Fruit fly (Drosophila melanogaster): ENCODE results near the gene CG3568.

DNA sequence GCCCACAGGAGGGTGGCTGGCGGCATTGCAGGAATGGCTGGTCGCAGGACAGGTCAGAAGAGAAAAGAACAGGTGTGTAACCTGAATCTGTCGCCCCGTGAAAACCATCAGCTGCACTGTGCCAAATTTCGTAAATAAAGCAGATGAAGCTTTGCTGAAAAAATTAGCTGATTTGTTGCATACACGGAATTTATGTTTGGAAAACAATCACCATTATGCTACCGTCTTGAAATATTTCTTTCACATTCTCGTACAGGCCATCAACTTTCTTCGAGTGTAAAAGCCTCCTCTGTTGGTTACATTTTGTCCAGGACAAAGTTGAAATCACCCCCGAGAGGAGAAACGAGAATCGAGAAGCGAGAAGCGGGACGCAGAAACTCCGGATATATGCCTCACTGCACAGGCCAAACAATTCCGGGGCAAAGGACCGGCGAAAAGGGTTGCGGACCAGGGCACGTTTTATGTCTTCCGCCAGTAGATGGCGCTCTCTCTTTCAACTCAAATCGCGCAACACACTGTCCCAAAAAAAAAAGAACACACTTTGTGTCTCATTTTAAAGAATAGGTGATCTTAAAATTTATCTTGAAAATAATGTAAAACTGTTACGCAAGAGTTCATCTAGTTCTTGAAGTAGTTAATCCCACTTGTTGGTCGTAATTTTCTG is 17.9 kb downstream of the CG3568 start:
- TF ChIP-seq Eip93F (GFP tag; optimal IDR thresholded peaks at IDR 0.05) (no peak), CG11762 (GFP tag; optimal IDR thresholded peaks at IDR 0.05; ENCODE audit: insufficient read depth) (no peak), CG15336 (GFP tag; IDR thresholded peaks at IDR 0.05) (no peak), pdm3 (GFP tag; optimal IDR thresholded peaks at IDR 0.05) (peak; percentile 24), Met (GFP tag; optimal IDR thresholded peaks at IDR 0.05) (peak; percentile 32), ss (GFP tag; optimal IDR thresholded peaks at IDR 0.05) (peak in 1 of 2 experiments; percentile 20), Hr38 (GFP tag; optimal IDR thresholded peaks at IDR 0.05) (no peak), CG6854 (GFP tag; optimal IDR thresholded peaks at IDR 0.05) (no peak), Hr39 (GFP tag; optimal IDR thresholded peaks at IDR 0.05) (peak; percentile 55), Smox (GFP tag; optimal IDR thresholded peaks at IDR 0.05) (peak; percentile 23), Hr4 (GFP tag; optimal IDR thresholded peaks at IDR 0.05) (no peak), spab (GFP tag; optimal IDR thresholded peaks at IDR 0.05) (no peak)

Measured in whole organism, prepupa.